Worm (Caenorhabditis elegans) whole organism, young adult: ENCODE measurements around the gene egl-4.

ENCODE experiments used
- B0261.1 ChIP-seq: sonication (generic microtip); optimal IDR thresholded peaks from 2 replicates; lab custom pipeline; 2016; ENCODE audit warnings: mild to moderate bottlenecking, missing genetic modification characterization, moderate library complexity, missing compliant biosample characterization
- F22D6.2 ChIP-seq: sonication (generic microtip); optimal IDR thresholded peaks from 2 replicates; lab custom pipeline; 2016; ENCODE audit warnings: mild to moderate bottlenecking, missing genetic modification characterization, missing compliant biosample characterization
- Y67H2A.10 ChIP-seq: fragments of 200-800 bp; sonication (Bioruptor generic); conservative IDR thresholded peaks from 2 replicates; pipeline ENCODE4 v1.3.6; 2022; ENCODE audit warnings: missing genetic modification reagents, missing genetic modification characterization, missing compliant biosample characterization
- cebp-2 ChIP-seq: fragments of 200-800 bp; sonication (Bioruptor generic); IDR thresholded peaks from 2 replicates; pipeline ENCODE4 v1.3.6; 2022; ENCODE audit warnings: missing genetic modification characterization, missing compliant biosample characterization
- dpl-1 ChIP-seq: fragments of 150-350 bp; optimal IDR thresholded peaks from 2 replicates; lab custom pipeline; 2014; ENCODE audit warnings: missing biosample characterization, missing genetic modification reagents, missing genetic modification characterization
- egl-44 ChIP-seq: fragments of 200-800 bp; sonication (Bioruptor generic); IDR thresholded peaks from 2 replicates; pipeline ENCODE4 v1.3.6; 2022; ENCODE audit warnings: missing genetic modification reagents, missing genetic modification characterization, missing compliant biosample characterization
- mxl-1 ChIP-seq: sonication (generic microtip); optimal IDR thresholded peaks from 2 replicates; lab custom pipeline; 2016; ENCODE audit warnings: missing genetic modification characterization, missing compliant biosample characterization
- pha-4 ChIP-seq: fragments of 150-350 bp; sonication (generic microtip); optimal IDR thresholded peaks from 2 replicates; lab custom pipeline; 2014; ENCODE audit warnings: missing biosample characterization, missing genetic modification reagents, missing genetic modification characterization
- repo-1 ChIP-seq: sonication (generic microtip); optimal IDR thresholded peaks from 2 replicates; lab custom pipeline; 2017; ENCODE audit warnings: mild to moderate bottlenecking, missing genetic modification characterization, missing compliant biosample characterization
- rpc-1 ChIP-seq, 2 experiments: fragments of 150-350 bp in 1 of 2; sonication (generic microtip) in 1 of 2; optimal IDR thresholded peaks; 2 replicates each; lab custom pipeline; 2014 to 2018; ENCODE audit warnings: missing biosample characterization in 1 of 2, missing genetic modification characterization in 1 of 2, missing genetic modification reagents in 1 of 2, missing genotype in 1 of 2
- snpc-4 ChIP-seq, 5 experiments: fragments of 150-350 bp in 1 of 5; sonication (generic microtip) in 4 of 5; optimal IDR thresholded peaks; 2 replicates each; lab custom pipeline; 2014 to 2018; ENCODE audit warnings: missing genetic modification characterization in 5 of 5, missing biosample characterization in 3 of 5, antibody characterized with exemption in 2 of 5, mild to moderate bottlenecking in 2 of 5, missing compliant biosample characterization in 2 of 5, missing genotype in 2 of 5, moderate library complexity in 2 of 5, missing genetic modification reagents in 1 of 5
- tbx-9 ChIP-seq: sonication (generic microtip); optimal IDR thresholded peaks from 2 replicates; lab custom pipeline; 2016; ENCODE audit warnings: borderline replicate concordance, missing genetic modification characterization, inconsistent platforms, missing compliant biosample characterization
- unc-130 ChIP-seq: sonication (generic microtip); optimal IDR thresholded peaks from 2 replicates; lab custom pipeline; 2016; ENCODE audit warnings: missing genetic modification reagents, missing genetic modification characterization, missing compliant biosample characterization

DNA sequence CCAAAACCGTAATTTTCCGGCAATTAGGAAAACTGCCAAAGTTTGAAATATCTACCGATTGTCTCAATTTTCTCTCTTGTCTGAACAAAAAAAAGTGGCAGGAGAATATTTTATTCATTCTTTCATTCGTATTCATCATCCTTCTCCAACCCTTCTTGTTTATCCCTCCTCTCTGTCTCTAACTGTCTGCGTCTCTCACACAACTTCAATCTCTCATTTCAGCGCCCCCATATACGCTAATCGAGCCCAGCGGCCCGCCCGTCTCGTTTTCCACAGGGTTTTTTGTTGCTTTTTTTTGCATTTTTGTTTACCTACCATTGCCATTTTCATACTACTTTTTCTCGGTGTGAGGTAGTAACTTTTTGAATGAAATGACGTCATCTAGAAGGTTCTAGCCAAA, 5.6 kb upstream of the egl-4 start:
- TF ChIP-seq tbx-9 (no peak), B0261.1 (tag; lab: Kevin White, UChicago) (no peak), mxl-1 (tag; lab: Kevin White, UChicago) (no peak), cebp-2 (GFP tag; lab: Robert Waterston, UW) (no peak), egl-44 (GFP tag; lab: Robert Waterston, UW) (no peak), Y67H2A.10 (GFP tag; lab: Robert Waterston, UW) (no peak), snpc-4 (GFP tag; optimal IDR thresholded peaks at IDR 0.05; lab: Kevin White, UChicago) (no peak), snpc-4 (tag; optimal IDR thresholded peaks at IDR 0.05; lab: Kevin White, UChicago) (no peak), rpc-1 (optimal IDR thresholded peaks at IDR 0.05; lab: Kevin White, UChicago) (no peak), rpc-1 (tag; optimal IDR thresholded peaks at IDR 0.05; lab: Kevin White, UChicago) (no peak), repo-1 (tag; lab: Kevin White, UChicago) (no peak), unc-130 (no peak), F22D6.2 (tag; lab: Kevin White, UChicago) (no peak), pha-4 (tag; lab: Kevin White, UChicago) (no peak), dpl-1 (GFP tag; lab: Kevin White, UChicago) (no peak)
